Fruit fly (Drosophila melanogaster) whole organism, wandering third instar larva: ENCODE results near the gene CG5961.

Experiments
- Abd-B ChIP-seq: fragments of >200 bp; optimal IDR thresholded peaks from 2 replicates; lab custom pipeline; 2017; ENCODE audit warnings: missing biosample characterization, missing genetic modification characterization
- CG32264 ChIP-seq: fragments of 200-800 bp; sonication (Bioruptor generic); optimal IDR thresholded peaks from 2 replicates; lab custom pipeline; 2016; ENCODE audit warnings: missing biosample characterization, missing genetic modification characterization
- CG9705 ChIP-seq: fragments of 200-800 bp; sonication (Bioruptor generic); optimal IDR thresholded peaks from 2 replicates; lab custom pipeline; 2018; ENCODE audit warnings: missing biosample characterization, mild to moderate bottlenecking, missing genetic modification characterization
- CrebA ChIP-seq: fragments of 200-800 bp; sonication (Bioruptor generic); optimal IDR thresholded peaks from 2 replicates; lab custom pipeline; 2016; ENCODE audit warnings: missing biosample characterization, mild to moderate bottlenecking, missing genetic modification characterization, borderline replicate concordance
- Dfd ChIP-seq: fragments of >200 bp; optimal IDR thresholded peaks from 2 replicates; lab custom pipeline; 2017; ENCODE audit warnings: missing biosample characterization, missing genetic modification characterization
- Dif ChIP-seq: fragments of 200-275, 200-300 bp; sonication (Bioruptor generic); optimal IDR thresholded peaks from 2 replicates; lab custom pipeline; 2018; ENCODE audit warnings: missing biosample characterization, missing genetic modification characterization; ENCODE audit not compliant: partially characterized antibody
- GATAd ChIP-seq: sonication (Bioruptor generic); optimal IDR thresholded peaks from 2 replicates; lab custom pipeline; 2016; ENCODE audit warnings: missing biosample characterization, missing genetic modification characterization
- HLH106 ChIP-seq: fragments of 200-800 bp; optimal IDR thresholded peaks from 3 replicates; lab custom pipeline; 2019; ENCODE audit warnings: missing biosample characterization, mild to moderate bottlenecking, missing genetic modification characterization, moderate library complexity
- Hnf4 ChIP-seq: fragments of 200-800 bp; sonication (Bioruptor generic); optimal IDR thresholded peaks from 2 replicates; lab custom pipeline; 2016; ENCODE audit warnings: missing biosample characterization, mild to moderate bottlenecking, missing genetic modification characterization
- Hr83 ChIP-seq: fragments of 200-300 bp; sonication (Bioruptor generic); optimal IDR thresholded peaks from 2 replicates; lab custom pipeline; 2016; ENCODE audit warnings: missing biosample characterization, mild to moderate bottlenecking, missing genetic modification characterization, moderate library complexity; ENCODE audit not compliant: poor library complexity, severe bottlenecking
- Jra ChIP-seq: sonication (Bioruptor generic); optimal IDR thresholded peaks from 2 replicates; lab custom pipeline; 2016; ENCODE audit warnings: missing biosample characterization, missing genetic modification characterization
- Mio ChIP-seq: sonication (Bioruptor generic); optimal IDR thresholded peaks from 2 replicates; lab custom pipeline; 2016; ENCODE audit warnings: missing biosample characterization, missing genetic modification characterization
- Myc ChIP-seq: fragments of >200 bp; optimal IDR thresholded peaks from 2 replicates; lab custom pipeline; 2017
- N ChIP-seq: fragments of >200 bp; optimal IDR thresholded peaks from 2 replicates; lab custom pipeline; 2018; ENCODE audit warnings: missing biosample characterization, missing external identifiers, missing genetic modification characterization
- OdsH ChIP-seq: fragments of 200-800 bp; sonication (Bioruptor generic); optimal IDR thresholded peaks from 2 replicates; lab custom pipeline; 2016; ENCODE audit warnings: missing biosample characterization, mild to moderate bottlenecking, missing genetic modification characterization
- Rel ChIP-seq, 2 experiments: fragments of 200-800 bp; sonication (Bioruptor generic) in 1 of 2; optimal IDR thresholded peaks; 2 replicates in 1 of 2; 3 replicates in 1 of 2; lab custom pipeline; 2016 to 2019; ENCODE audit warnings: mild to moderate bottlenecking in 2 of 2, missing biosample characterization in 2 of 2, missing genetic modification characterization in 2 of 2, moderate library complexity in 1 of 2
- Sp1 ChIP-seq: fragments of 200-800 bp; sonication (Bioruptor generic); optimal IDR thresholded peaks from 3 replicates; lab custom pipeline; 2019; ENCODE audit warnings: missing biosample characterization, mild to moderate bottlenecking, missing genetic modification characterization, moderate library complexity
- Vsx2 ChIP-seq: fragments of 200-300, 225-300 bp; sonication (Bioruptor generic); optimal IDR thresholded peaks from 2 replicates; lab custom pipeline; 2018; ENCODE audit warnings: missing biosample characterization, missing genetic modification characterization; ENCODE audit not compliant: partially characterized antibody
- br ChIP-seq: fragments of 200-800 bp; sonication (Bioruptor generic); optimal IDR thresholded peaks from 2 replicates; lab custom pipeline; 2016; ENCODE audit warnings: missing biosample characterization, missing genetic modification characterization
- brk ChIP-seq: fragments of 200-800 bp; sonication (Bioruptor generic); optimal IDR thresholded peaks from 2 replicates; lab custom pipeline; 2016; ENCODE audit warnings: missing biosample characterization, mild to moderate bottlenecking, missing genetic modification characterization
- dmrt93B ChIP-seq: fragments of 200-800 bp; sonication (Bioruptor generic); optimal IDR thresholded peaks from 2 replicates; lab custom pipeline; 2018; ENCODE audit warnings: missing biosample characterization, mild to moderate bottlenecking, missing genetic modification characterization
- dsf ChIP-seq: sonication (Bioruptor generic); optimal IDR thresholded peaks from 2 replicates; lab custom pipeline; 2016; ENCODE audit warnings: missing biosample characterization, missing genetic modification characterization, borderline replicate concordance
- ey ChIP-seq: fragments of 200-800 bp; sonication (Bioruptor generic); optimal IDR thresholded peaks from 2 replicates; lab custom pipeline; 2016; ENCODE audit warnings: missing biosample characterization, missing genetic modification characterization
- foxo ChIP-seq, 2 experiments: fragments of 200-800 bp; sonication (Bioruptor generic); optimal IDR thresholded peaks; 2 replicates in 1 of 2; 3 replicates in 1 of 2; lab custom pipeline; 2016 to 2017; ENCODE audit warnings: missing biosample characterization in 2 of 2, missing genetic modification characterization in 2 of 2
- fru ChIP-seq: fragments of 200-800 bp; sonication (Bioruptor generic); optimal IDR thresholded peaks from 3 replicates; lab custom pipeline; 2016; ENCODE audit warnings: missing biosample characterization, mild to moderate bottlenecking, missing genetic modification characterization
- h ChIP-seq: fragments of 200-800 bp; sonication (Bioruptor generic); optimal IDR thresholded peaks from 3 replicates; lab custom pipeline; 2016; ENCODE audit warnings: missing biosample characterization, mild to moderate bottlenecking, missing genetic modification characterization
- jim ChIP-seq: fragments of 175-275, 200-325 bp; sonication (Bioruptor generic); optimal IDR thresholded peaks from 2 replicates; lab custom pipeline; 2016; ENCODE audit warnings: missing biosample characterization, mild to moderate bottlenecking, missing genetic modification characterization
- lola ChIP-seq: fragments of >200 bp; optimal IDR thresholded peaks from 2 replicates; lab custom pipeline; 2017; ENCODE audit warnings: missing biosample characterization, missing genetic modification characterization
- pan ChIP-seq: fragments of >200 bp; optimal IDR thresholded peaks from 2 replicates; lab custom pipeline; 2017
- psq ChIP-seq: fragments of 200-800 bp; sonication (Bioruptor generic); optimal IDR thresholded peaks from 3 replicates; lab custom pipeline; 2017; ENCODE audit warnings: missing biosample characterization, mild to moderate bottlenecking, missing genetic modification characterization, moderate library complexity
- rgr ChIP-seq: fragments of 200-800 bp; sonication (Bioruptor generic); optimal IDR thresholded peaks from 3 replicates; lab custom pipeline; 2016; ENCODE audit warnings: missing biosample characterization, mild to moderate bottlenecking, missing genetic modification characterization
- sage ChIP-seq: fragments of 200-800 bp; sonication (Bioruptor generic); optimal IDR thresholded peaks from 2 replicates; lab custom pipeline; 2016; ENCODE audit warnings: missing biosample characterization, mild to moderate bottlenecking, missing genetic modification characterization
- sv ChIP-seq: fragments of 200-800 bp; sonication (Bioruptor generic); optimal IDR thresholded peaks from 3 replicates; lab custom pipeline; 2016; ENCODE audit warnings: missing biosample characterization, missing genetic modification characterization
- tai ChIP-seq: sonication (Bioruptor generic); optimal IDR thresholded peaks from 2 replicates; lab custom pipeline; 2016; ENCODE audit warnings: missing biosample characterization, missing genetic modification characterization
- usp ChIP-seq: fragments of >200 bp; optimal IDR thresholded peaks from 2 replicates; lab custom pipeline; 2017; ENCODE audit warnings: missing biosample characterization, missing genetic modification characterization
- woc ChIP-seq: sonication (Bioruptor generic); optimal IDR thresholded peaks from 2 replicates; lab custom pipeline; 2016; ENCODE audit warnings: missing biosample characterization, mild to moderate bottlenecking, missing genetic modification characterization

Gene CG5961

dm6 chr3R:12439401-12440143, 20.5 kb downstream of the CG5961 start, which contains the start of gene Desat1:
Desat1 (plus strand) TSS chr3R:12439600.
- TF ChIP-seq N (GFP tag; lab: Kevin White, UChicago) (no peak), CrebA (no peak), dsf (GFP tag; lab: Kevin White, UChicago) (peak; percentile 34), Myc (lab: Kevin White, UChicago) (no peak), woc (peak; percentile 32), CG32264 (GFP tag; lab: Kevin White, UChicago) (no peak), brk (GFP tag; lab: Kevin White, UChicago) (no peak), ey (GFP tag; lab: Kevin White, UChicago) (no peak), tai (GFP tag; lab: Kevin White, UChicago) (no peak), psq (GFP tag; lab: Kevin White, UChicago) (no peak), Jra (GFP tag; lab: Kevin White, UChicago) (peak; percentile 34)

- TF ChIP-seq CG9705 (GFP tag; lab: Kevin White, UChicago) (no peak), CrebA (no peak), fru (GFP tag; lab: Kevin White, UChicago) (no peak), h (no peak), foxo (GFP tag; optimal IDR thresholded peaks at IDR 0.05; lab: Kevin White, UChicago) (no peak), Rel (GFP tag; optimal IDR thresholded peaks at IDR 0.05; lab: Kevin White, UChicago) (no peak), Rel (tag; optimal IDR thresholded peaks at IDR 0.05; lab: Kevin White, UChicago) (no peak), Myc (lab: Kevin White, UChicago) (no peak), usp (GFP tag; lab: Kevin White, UChicago) (no peak), Abd-B (GFP tag; lab: Kevin White, UChicago) (no peak), sv (GFP tag; lab: Kevin White, UChicago) (no peak), GATAd (GFP tag; lab: Kevin White, UChicago) (no peak), tai (GFP tag; lab: Kevin White, UChicago) (no peak), jim (GFP tag; lab: Kevin White, UChicago) (no peak)
Measured at dm6 chr3R:12439039-12439400, 21.1 kb downstream of the CG5961 start, which contains the start of the genes CG17207 and CG46427. CG17207 (minus strand) TSS chr3R:12439139. CG46427 (minus strand) TSS chr3R:12439139.

dm6 chr3R:12435948-12436347, 24.1 kb downstream of the CG5961 start, which contains the start of gene Desat2:
Desat2 (plus strand) TSS chr3R:12436248.
- TF ChIP-seq Vsx2 (GFP tag; lab: Kevin White, UChicago) (no peak), Jra (GFP tag; lab: Kevin White, UChicago) (no peak), sv (GFP tag; lab: Kevin White, UChicago) (no peak), Mio (GFP tag; lab: Kevin White, UChicago) (no peak), CrebA (no peak), pan (no peak), dsf (GFP tag; lab: Kevin White, UChicago) (no peak), lola (GFP tag; lab: Kevin White, UChicago) (no peak), Hnf4 (GFP tag; lab: Kevin White, UChicago) (no peak), GATAd (GFP tag; lab: Kevin White, UChicago) (no peak), CG9705 (GFP tag; lab: Kevin White, UChicago) (no peak), N (GFP tag; lab: Kevin White, UChicago) (no peak)
- TF ChIP-seq, all 38 proteins: peak for 0

- TF ChIP-seq foxo (GFP tag; optimal IDR thresholded peaks at IDR 0.05; lab: Kevin White, UChicago) (peak in 1 of 2 experiments; percentile 60), Vsx2 (GFP tag; lab: Kevin White, UChicago) (no peak), usp (GFP tag; lab: Kevin White, UChicago) (no peak), Hr83 (GFP tag; lab: Kevin White, UChicago) (no peak), brk (GFP tag; lab: Kevin White, UChicago) (no peak), jim (GFP tag; lab: Kevin White, UChicago) (no peak), woc (no peak), tai (GFP tag; lab: Kevin White, UChicago) (no peak), rgr (peak; percentile 18), fru (GFP tag; lab: Kevin White, UChicago) (no peak), br (GFP tag; lab: Kevin White, UChicago) (no peak), OdsH (peak; percentile 32), HLH106 (tag; lab: Kevin White, UChicago) (peak; percentile 74), GATAd (GFP tag; lab: Kevin White, UChicago) (no peak), Myc (lab: Kevin White, UChicago) (peak; percentile 95), N (GFP tag; lab: Kevin White, UChicago) (no peak), dmrt93B (no peak), sv (GFP tag; lab: Kevin White, UChicago) (no peak), CG32264 (GFP tag; lab: Kevin White, UChicago) (no peak), Jra (GFP tag; lab: Kevin White, UChicago) (no peak), Rel (GFP tag; optimal IDR thresholded peaks at IDR 0.05; lab: Kevin White, UChicago) (no peak), Rel (tag; optimal IDR thresholded peaks at IDR 0.05; lab: Kevin White, UChicago) (peak; percentile 70), Abd-B (GFP tag; lab: Kevin White, UChicago) (no peak), ey (GFP tag; lab: Kevin White, UChicago) (no peak), Dfd (GFP tag; lab: Kevin White, UChicago) (no peak), sage (GFP tag; lab: Kevin White, UChicago) (no peak), psq (GFP tag; lab: Kevin White, UChicago) (peak; percentile 46), Dif (GFP tag; lab: Kevin White, UChicago) (no peak), CrebA (no peak), pan (no peak), h (no peak), Mio (GFP tag; lab: Kevin White, UChicago) (no peak), Sp1 (GFP tag; lab: Kevin White, UChicago) (peak; percentile 68)
Measured at dm6 chr3R:12433764-12434163, 26.3 kb downstream of the CG5961 start, which contains the start of the genes Aos1 and Srlp. Aos1 (minus strand) TSS chr3R:12433822. Srlp (plus strand) TSS chr3R:12434098.
